Worm (Caenorhabditis elegans) whole organism, L3 larva: ENCODE data around the gene srg-8.

Experiments used
- R02D3.7 ChIP-seq: fragments of 150-350 bp; optimal IDR thresholded peaks from 2 replicates; lab custom pipeline; 2014; ENCODE audit warnings: missing biosample characterization, missing genetic modification characterization
- ZK546.5 ChIP-seq: sonication (generic microtip); optimal IDR thresholded peaks from 2 replicates; lab custom pipeline; 2017; ENCODE audit warnings: missing biosample characterization, missing genetic modification characterization
- ama-1 ChIP-seq: fragments of 150-350 bp; optimal IDR thresholded peaks from 2 replicates; lab custom pipeline; 2018
- ceh-16 ChIP-seq: sonication (generic microtip); optimal IDR thresholded peaks from 2 replicates; lab custom pipeline; 2017; ENCODE audit warnings: missing biosample characterization, missing genetic modification characterization
- ceh-28 ChIP-seq: fragments of 150-350 bp; optimal IDR thresholded peaks from 2 replicates; lab custom pipeline; 2014; ENCODE audit warnings: missing biosample characterization, missing genetic modification reagents, missing genetic modification characterization
- ceh-82 ChIP-seq: fragments of 150-350 bp; optimal IDR thresholded peaks from 2 replicates; lab custom pipeline; 2014; ENCODE audit warnings: missing biosample characterization, missing genetic modification characterization
- daf-12 ChIP-seq: fragments of 150-350 bp; optimal IDR thresholded peaks from 2 replicates; lab custom pipeline; 2014; ENCODE audit warnings: missing biosample characterization, missing genetic modification reagents, missing genetic modification characterization
- egl-5 ChIP-seq: fragments of 150-350 bp; optimal IDR thresholded peaks from 2 replicates; lab custom pipeline; 2017; ENCODE audit warnings: missing biosample characterization, missing genetic modification reagents, missing genetic modification characterization, inconsistent platforms
- elt-1 ChIP-seq: fragments of 150-350 bp; optimal IDR thresholded peaks from 2 replicates; lab custom pipeline; 2014; ENCODE audit warnings: missing biosample characterization, missing genetic modification characterization
- elt-2 ChIP-seq: sonication (generic microtip); optimal IDR thresholded peaks from 2 replicates; lab custom pipeline; 2016; ENCODE audit warnings: missing genetic modification reagents, mild to moderate bottlenecking, missing genetic modification characterization, missing compliant biosample characterization
- elt-3 ChIP-seq, 3 experiments: fragments of 150-350 bp in 1 of 3; sonication (generic microtip) in 2 of 3; optimal IDR thresholded peaks; 2 replicates in 2 of 3; 4 replicates in 1 of 3; lab custom pipeline; 2014 to 2017; ENCODE audit warnings: missing biosample characterization in 3 of 3, missing genetic modification characterization in 3 of 3
- fkh-2 ChIP-seq: fragments of 150-350 bp; optimal IDR thresholded peaks from 2 replicates; lab custom pipeline; 2014; ENCODE audit warnings: missing biosample characterization, missing genetic modification reagents, missing genetic modification characterization
- fos-1 ChIP-seq: fragments of 150-350 bp; optimal IDR thresholded peaks from 2 replicates; lab custom pipeline; 2014; ENCODE audit warnings: missing biosample characterization, missing genetic modification characterization
- jun-1 ChIP-seq: fragments of 150-350 bp; optimal IDR thresholded peaks from 2 replicates; lab custom pipeline; 2014; ENCODE audit warnings: missing biosample characterization, missing genetic modification reagents, missing genetic modification characterization
- lin-15B ChIP-seq: fragments of 150-350 bp; optimal IDR thresholded peaks from 2 replicates; lab custom pipeline; 2014; ENCODE audit warnings: missing biosample characterization, missing genetic modification characterization
- lin-39 ChIP-seq: fragments of 150-350 bp; optimal IDR thresholded peaks from 2 replicates; lab custom pipeline; 2018; ENCODE audit warnings: missing biosample characterization, missing genetic modification reagents, missing genetic modification characterization
- lsy-12 ChIP-seq: sonication (generic microtip); optimal IDR thresholded peaks from 2 replicates; lab custom pipeline; 2016; ENCODE audit warnings: mild to moderate bottlenecking, missing genetic modification characterization, missing compliant biosample characterization
- mdl-1 ChIP-seq: fragments of 150-350 bp; optimal IDR thresholded peaks from 2 replicates; lab custom pipeline; 2014; ENCODE audit warnings: missing biosample characterization, missing genetic modification characterization
- mml-1 ChIP-seq: fragments of 150-350 bp; sonication (generic microtip); optimal IDR thresholded peaks from 3 replicates; lab custom pipeline; 2014; ENCODE audit warnings: missing biosample characterization, missing genetic modification characterization
- nfya-1 ChIP-seq: sonication (generic microtip); optimal IDR thresholded peaks from 2 replicates; lab custom pipeline; 2017; ENCODE audit warnings: missing genetic modification characterization, mild to moderate bottlenecking, missing compliant biosample characterization, antibody characterized with exemption, moderate library complexity; ENCODE audit not compliant: insufficient read depth
- nhr-12 ChIP-seq: fragments of 150-350 bp; optimal IDR thresholded peaks from 2 replicates; lab custom pipeline; 2014; ENCODE audit warnings: missing biosample characterization, missing genetic modification characterization
- nhr-23 ChIP-seq: fragments of 150-350 bp; optimal IDR thresholded peaks from 2 replicates; lab custom pipeline; 2014; ENCODE audit warnings: missing biosample characterization, missing genetic modification reagents, missing genetic modification characterization
- nhr-237 ChIP-seq: fragments of 150-350 bp; optimal IDR thresholded peaks from 2 replicates; lab custom pipeline; 2014; ENCODE audit warnings: missing biosample characterization, missing genetic modification characterization
- nhr-25 ChIP-seq: sonication (generic microtip); optimal IDR thresholded peaks from 2 replicates; lab custom pipeline; 2017; ENCODE audit warnings: missing biosample characterization, missing genetic modification characterization
- nhr-43 ChIP-seq: sonication (generic microtip); optimal IDR thresholded peaks from 2 replicates; lab custom pipeline; 2016; ENCODE audit warnings: mild to moderate bottlenecking, missing genetic modification characterization, missing compliant biosample characterization; ENCODE audit not compliant: poor library complexity, severe bottlenecking
- nhr-67 ChIP-seq: fragments of 150-350 bp; optimal IDR thresholded peaks from 2 replicates; lab custom pipeline; 2014; ENCODE audit warnings: missing biosample characterization, missing genetic modification characterization
- nhr-76 ChIP-seq: fragments of 150-350 bp; sonication (generic microtip); optimal IDR thresholded peaks from 5 replicates; lab custom pipeline; 2014; ENCODE audit warnings: missing biosample characterization, missing genetic modification characterization
- nhr-77 ChIP-seq: fragments of 150-350 bp; optimal IDR thresholded peaks from 2 replicates; lab custom pipeline; 2014; ENCODE audit warnings: missing biosample characterization, missing genetic modification characterization
- pha-4 ChIP-seq: fragments of 150-350 bp; optimal IDR thresholded peaks from 2 replicates; lab custom pipeline; 2014; ENCODE audit warnings: missing biosample characterization, missing genetic modification reagents, missing genetic modification characterization
- pqm-1 ChIP-seq: fragments of 150-350 bp; optimal IDR thresholded peaks from 2 replicates; lab custom pipeline; 2017; ENCODE audit warnings: missing biosample characterization, missing genetic modification characterization, inconsistent platforms
- sea-2 ChIP-seq: fragments of 150-350 bp; sonication (generic microtip); optimal IDR thresholded peaks from 4 replicates; lab custom pipeline; 2014; ENCODE audit warnings: missing biosample characterization, missing genetic modification reagents, missing genetic modification characterization
- skn-1 ChIP-seq: fragments of 150-350 bp; optimal IDR thresholded peaks from 2 replicates; lab custom pipeline; 2014; ENCODE audit warnings: missing biosample characterization, missing genetic modification characterization
- snpc-4 ChIP-seq: fragments of 150-350 bp; optimal IDR thresholded peaks from 2 replicates; lab custom pipeline; 2014; ENCODE audit warnings: missing biosample characterization, missing genetic modification characterization
- tbx-2 ChIP-seq: sonication (generic microtip); optimal IDR thresholded peaks from 2 replicates; lab custom pipeline; 2016; ENCODE audit warnings: mild to moderate bottlenecking, missing genetic modification characterization, missing compliant biosample characterization
- unc-62 ChIP-seq: fragments of 150-350 bp; sonication (generic microtip); optimal IDR thresholded peaks from 4 replicates; lab custom pipeline; 2014; ENCODE audit warnings: missing biosample characterization, missing genetic modification reagents, missing genetic modification characterization
- ztf-11 ChIP-seq: fragments of 150-350 bp; optimal IDR thresholded peaks from 2 replicates; lab custom pipeline; 2014; ENCODE audit warnings: missing biosample characterization, missing genetic modification characterization
- ztf-4 ChIP-seq: fragments of 150-350 bp; optimal IDR thresholded peaks from 2 replicates; lab custom pipeline; 2014; ENCODE audit warnings: missing biosample characterization, missing genetic modification characterization

The srg-8 gene

DNA sequence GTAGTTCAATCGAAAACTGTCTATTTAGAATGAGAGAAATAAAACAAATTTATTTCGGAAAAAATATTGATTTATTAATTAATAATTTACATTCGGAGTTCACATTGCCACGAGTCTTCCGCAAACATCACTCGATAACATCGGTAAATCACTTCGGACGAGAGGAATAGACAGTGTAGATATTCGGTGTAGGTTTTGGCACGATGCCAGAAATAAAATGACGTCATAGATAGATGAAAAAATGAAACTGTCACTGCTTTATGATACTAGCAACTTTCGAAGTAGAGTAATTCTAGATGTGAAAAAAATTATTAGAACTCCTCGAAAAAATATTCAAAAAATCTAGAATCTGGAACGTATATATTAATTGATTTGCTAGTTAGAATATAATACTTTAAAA lies 24.8 kb upstream of the srg-8 start:
- TF ChIP-seq lin-15B (tag; lab: Kevin White, UChicago) (no peak), nhr-23 (tag; lab: Kevin White, UChicago) (no peak), lsy-12 (tag; lab: Kevin White, UChicago) (no peak), jun-1 (no peak), nhr-25 (tag; lab: Kevin White, UChicago) (no peak), egl-5 (tag; lab: Kevin White, UChicago) (no peak), daf-12 (tag; lab: Kevin White, UChicago) (no peak), ztf-4 (no peak)

- TF ChIP-seq skn-1 (tag; lab: Kevin White, UChicago) (peak; percentile 3), elt-3 (tag; optimal IDR thresholded peaks at IDR 0.05; lab: Kevin White, UChicago) (no peak), ceh-28 (peak; percentile 59), elt-2 (tag; lab: Kevin White, UChicago) (peak; percentile 44), nhr-23 (tag; lab: Kevin White, UChicago) (peak; percentile 6), pha-4 (peak; percentile 62), nhr-76 (tag; lab: Kevin White, UChicago) (no peak), fkh-2 (tag; lab: Kevin White, UChicago) (no peak), ceh-82 (peak; percentile 14), R02D3.7 (tag; lab: Kevin White, UChicago) (peak; percentile 21), nhr-43 (tag; lab: Kevin White, UChicago) (peak; percentile 22), nfya-1 (tag; lab: Kevin White, UChicago) (peak; percentile 73), mdl-1 (tag; lab: Kevin White, UChicago) (peak; percentile 78)
Measured at ce11 chrIII:6278301-6278827, 23.7 kb upstream of the srg-8 start, which contains the start of gene C18F10.7. C18F10.7 (minus strand) TSS chrIII:6278351.

- TF ChIP-seq nfya-1 (tag; lab: Kevin White, UChicago) (no peak), ztf-4 (no peak), mdl-1 (tag; lab: Kevin White, UChicago) (no peak), nhr-67 (tag; lab: Kevin White, UChicago) (no peak), unc-62 (GFP tag; lab: Kevin White, UChicago) (no peak), skn-1 (tag; lab: Kevin White, UChicago) (no peak), lin-39 (tag; lab: Kevin White, UChicago) (no peak), nhr-43 (tag; lab: Kevin White, UChicago) (no peak), elt-1 (no peak), ceh-16 (tag; lab: Kevin White, UChicago) (no peak)
Measured at ce11 chrIII:6272868-6273267, 18.2 kb upstream of the srg-8 start, which contains the start of gene C18F10.2. C18F10.2 (plus strand) TSS chrIII:6273168.

- TF ChIP-seq nhr-237 (tag; lab: Kevin White, UChicago) (no peak), ZK546.5 (tag; lab: Kevin White, UChicago) (no peak), unc-62 (GFP tag; lab: Kevin White, UChicago) (no peak), pqm-1 (no peak), tbx-2 (tag; lab: Kevin White, UChicago) (no peak), ama-1 (lab: Kevin White, UChicago) (no peak), fos-1 (tag; lab: Kevin White, UChicago) (no peak), ztf-11 (tag; lab: Kevin White, UChicago) (no peak), nhr-43 (tag; lab: Kevin White, UChicago) (no peak), ceh-16 (tag; lab: Kevin White, UChicago) (no peak), snpc-4 (no peak), nhr-67 (tag; lab: Kevin White, UChicago) (no peak), nhr-77 (no peak), sea-2 (no peak), skn-1 (tag; lab: Kevin White, UChicago) (no peak), nhr-12 (tag; lab: Kevin White, UChicago) (no peak), lin-15B (tag; lab: Kevin White, UChicago) (no peak), mml-1 (no peak), ceh-28 (no peak)
Measured at ce11 chrIII:6270277-6270676, 15.6 kb upstream of the srg-8 start, which contains the start of gene srg-3. srg-3 (minus strand) TSS chrIII:6270377.
